Worm (Caenorhabditis elegans): ENCODE results near the gene pph-1.

The pph-1 gene

DNA sequence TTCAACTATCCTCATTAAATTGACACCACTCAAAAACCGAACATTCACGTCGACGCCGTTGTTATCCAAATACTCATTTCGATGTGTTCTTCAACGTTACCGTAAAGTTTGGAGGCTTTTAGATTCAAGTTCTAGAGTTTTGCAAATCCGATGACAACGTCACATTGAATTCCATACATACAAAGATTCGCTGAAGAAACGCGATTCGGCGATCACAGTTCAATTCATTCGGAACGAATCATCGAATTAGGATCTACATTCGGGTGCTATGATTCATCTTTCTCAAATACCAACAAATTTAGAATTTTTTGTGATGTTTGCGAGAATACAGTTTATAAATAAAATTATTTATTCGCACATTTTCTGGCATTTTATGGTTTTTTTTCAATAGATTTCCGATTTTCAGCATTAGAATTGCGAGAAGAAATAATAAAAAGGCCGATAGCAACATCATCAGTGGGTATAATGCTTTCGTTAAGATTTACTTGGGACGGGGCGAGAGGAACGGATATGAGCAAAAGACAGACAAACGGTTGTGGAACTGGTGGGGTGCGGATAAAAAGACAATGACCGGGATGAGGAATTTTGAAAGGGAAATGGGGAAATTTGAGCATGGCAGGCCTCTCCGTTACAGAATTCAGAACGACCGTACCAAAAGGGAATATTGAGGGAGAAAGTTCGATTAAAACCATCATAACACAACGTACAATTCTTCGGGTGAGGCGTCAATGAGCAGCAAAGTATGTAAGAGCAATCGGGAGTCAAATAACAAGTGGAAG is 9.7 kb downstream of the pph-1 start:
- TF ChIP-seq ztf-29 (GFP tag; IDR thresholded peaks at IDR 0.05) (no peak), med-1 (GFP tag; optimal IDR thresholded peaks at IDR 0.05; ENCODE audit: insufficient read depth) (no peak), ztf-23 (GFP tag; IDR thresholded peaks at IDR 0.05) (no peak), ref-1 (GFP tag; conservative IDR thresholded peaks at IDR 0.05) (no peak), cog-1 (tag; optimal IDR thresholded peaks at IDR 0.05) (no peak), flt-1 (GFP tag; IDR thresholded peaks at IDR 0.05) (no peak), tab-1 (GFP tag; IDR thresholded peaks at IDR 0.05) (no peak), T22C8.4 (GFP tag; IDR thresholded peaks at IDR 0.05) (no peak), klf-2 (GFP tag; conservative IDR thresholded peaks at IDR 0.05) (no peak)

DNA sequence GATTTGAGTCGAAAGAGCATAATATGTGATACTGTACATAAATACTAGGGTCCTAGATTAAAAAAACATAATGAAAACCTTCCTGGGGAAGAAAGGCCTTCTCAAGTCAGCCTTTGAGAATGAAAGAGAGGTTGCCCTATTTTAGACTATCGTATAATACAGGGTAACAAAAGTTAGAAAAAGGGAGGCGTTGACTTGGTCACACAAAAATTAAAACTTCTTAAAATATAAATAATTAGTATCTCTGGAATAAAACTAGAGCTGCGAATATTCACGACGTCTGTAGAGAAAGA is 10.2 kb downstream of the pph-1 start:
- TF ChIP-seq flt-1 (GFP tag; IDR thresholded peaks at IDR 0.05) (no peak), ztf-23 (GFP tag; IDR thresholded peaks at IDR 0.05) (no peak), ztf-29 (GFP tag; IDR thresholded peaks at IDR 0.05) (no peak), T22C8.4 (GFP tag; IDR thresholded peaks at IDR 0.05) (no peak), tab-1 (GFP tag; IDR thresholded peaks at IDR 0.05) (no peak), cog-1 (tag; optimal IDR thresholded peaks at IDR 0.05) (no peak), ref-1 (GFP tag; conservative IDR thresholded peaks at IDR 0.05) (no peak), klf-2 (GFP tag; conservative IDR thresholded peaks at IDR 0.05) (no peak), med-1 (GFP tag; optimal IDR thresholded peaks at IDR 0.05; ENCODE audit: insufficient read depth) (no peak)

DNA sequence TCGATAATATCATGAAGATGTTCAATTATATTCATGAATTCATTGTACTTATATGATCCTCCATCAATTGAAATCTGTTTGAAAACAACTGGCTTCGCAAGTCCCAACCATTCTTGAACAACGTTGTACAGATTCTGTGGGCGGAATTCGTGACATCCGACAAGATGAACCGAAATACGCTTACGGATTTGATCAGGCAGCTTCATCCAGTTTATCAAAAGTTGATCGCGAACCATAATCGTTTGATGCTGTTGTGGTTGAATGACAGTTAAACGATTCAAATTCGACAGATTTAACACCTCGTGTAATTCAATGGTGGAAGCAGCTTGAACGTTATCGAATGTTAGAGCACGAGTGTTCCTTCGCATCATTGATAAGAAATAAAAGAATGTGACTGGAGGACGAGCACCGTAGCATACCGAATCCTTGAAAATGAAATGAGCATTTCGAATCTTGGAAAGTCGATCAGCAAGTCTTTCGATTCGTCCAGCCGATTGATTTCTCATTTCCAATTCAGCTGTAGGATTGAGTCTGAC is 11.4 kb downstream of the pph-1 start:
- TF ChIP-seq med-1 (GFP tag; optimal IDR thresholded peaks at IDR 0.05; ENCODE audit: insufficient read depth) (no peak), ztf-23 (GFP tag; IDR thresholded peaks at IDR 0.05) (no peak), klf-2 (GFP tag; conservative IDR thresholded peaks at IDR 0.05) (no peak), tab-1 (GFP tag; IDR thresholded peaks at IDR 0.05) (no peak)

DNA sequence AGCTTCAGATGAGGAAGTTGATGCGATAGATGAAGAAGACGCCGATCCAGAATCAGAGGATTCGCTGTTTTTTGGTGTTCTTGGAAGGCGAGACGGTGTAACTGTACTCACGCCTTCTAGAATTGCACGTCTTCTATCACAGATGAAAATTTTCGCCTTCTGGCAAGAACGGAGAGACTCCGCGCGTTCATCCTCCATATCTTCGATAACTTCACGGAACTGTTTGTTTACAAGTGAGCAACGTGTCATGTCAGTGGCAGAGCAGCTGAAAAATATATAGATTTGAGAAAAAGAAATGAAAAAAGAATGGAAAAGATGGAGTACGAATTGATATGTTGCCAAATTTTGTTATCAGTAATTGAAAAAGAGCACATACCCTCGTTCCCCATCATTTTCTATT is 12.3 kb downstream of the pph-1 start:
- TF ChIP-seq ztf-23 (GFP tag; IDR thresholded peaks at IDR 0.05) (no peak), ztf-29 (GFP tag; IDR thresholded peaks at IDR 0.05) (no peak), klf-2 (GFP tag; conservative IDR thresholded peaks at IDR 0.05) (no peak), T22C8.4 (GFP tag; IDR thresholded peaks at IDR 0.05) (no peak), cog-1 (tag; optimal IDR thresholded peaks at IDR 0.05) (no peak), ref-1 (GFP tag; conservative IDR thresholded peaks at IDR 0.05) (no peak), flt-1 (GFP tag; IDR thresholded peaks at IDR 0.05) (no peak)

DNA sequence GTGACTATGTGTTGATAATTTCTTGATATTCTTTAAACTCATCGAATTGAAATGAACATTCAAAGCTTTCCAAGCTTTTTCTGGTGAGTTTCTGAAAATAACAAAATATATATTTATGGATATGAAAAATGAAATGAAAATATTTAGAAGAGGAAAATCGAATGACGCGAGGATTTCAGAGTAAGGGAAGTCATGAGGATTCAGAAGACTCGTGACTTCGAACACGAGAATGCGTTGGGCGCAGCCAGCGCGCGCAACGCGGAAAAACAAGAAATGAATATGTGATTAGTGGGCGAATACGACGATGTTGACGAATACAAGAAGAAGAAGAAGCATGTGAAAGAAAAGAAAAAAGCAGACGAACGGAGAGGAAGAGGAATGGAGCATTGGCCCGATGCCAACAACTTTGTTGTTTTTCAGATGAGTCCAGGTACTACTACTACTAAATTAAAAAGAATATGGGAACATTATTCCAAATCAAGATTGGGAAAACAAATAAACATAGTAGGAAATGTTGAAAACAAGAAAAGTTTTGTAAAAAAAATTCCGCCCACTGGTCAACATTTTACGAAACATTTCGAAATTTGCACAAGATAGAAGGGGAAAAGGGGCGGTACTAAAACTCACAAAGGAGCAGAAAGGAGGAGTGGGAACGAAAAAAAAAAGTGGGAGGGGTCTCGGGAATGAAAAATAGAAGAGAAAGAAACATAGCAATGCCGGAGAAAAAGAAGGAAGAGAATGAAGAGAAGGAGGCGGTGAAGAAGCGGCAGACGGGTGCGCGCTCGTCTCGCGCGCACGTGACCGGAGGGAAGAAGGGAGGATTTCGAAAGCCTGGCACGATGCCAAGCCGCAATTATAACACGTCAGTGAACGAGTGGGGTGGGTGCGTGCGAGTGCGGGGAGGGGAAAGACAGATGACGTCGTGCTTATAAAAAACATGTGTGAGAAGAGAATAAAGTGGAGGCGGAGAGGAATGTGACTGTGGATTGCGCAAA is 13.1 kb downstream of the pph-1 start:
- TF ChIP-seq ztf-29 (GFP tag; IDR thresholded peaks at IDR 0.05) (peak; percentile 30; the same call in 1 of the 2 replicates), cog-1 (tag; optimal IDR thresholded peaks at IDR 0.05) (peak; percentile 68), ztf-23 (GFP tag; IDR thresholded peaks at IDR 0.05) (peak; percentile 80), T22C8.4 (GFP tag; IDR thresholded peaks at IDR 0.05) (no peak), tab-1 (GFP tag; IDR thresholded peaks at IDR 0.05) (0 out of 2 replicates have a peak, but pooled peaks have one; percentile 48), klf-2 (GFP tag; conservative IDR thresholded peaks at IDR 0.05) (peak; percentile 48; the same call in 1 of the 2 replicates), ref-1 (GFP tag; conservative IDR thresholded peaks at IDR 0.05) (no peak; the same call in 1 of the 2 replicates), flt-1 (GFP tag; IDR thresholded peaks at IDR 0.05) (peak; percentile 83; the same call in 1 of the 2 replicates), med-1 (GFP tag; optimal IDR thresholded peaks at IDR 0.05; ENCODE audit: insufficient read depth) (no peak)

DNA sequence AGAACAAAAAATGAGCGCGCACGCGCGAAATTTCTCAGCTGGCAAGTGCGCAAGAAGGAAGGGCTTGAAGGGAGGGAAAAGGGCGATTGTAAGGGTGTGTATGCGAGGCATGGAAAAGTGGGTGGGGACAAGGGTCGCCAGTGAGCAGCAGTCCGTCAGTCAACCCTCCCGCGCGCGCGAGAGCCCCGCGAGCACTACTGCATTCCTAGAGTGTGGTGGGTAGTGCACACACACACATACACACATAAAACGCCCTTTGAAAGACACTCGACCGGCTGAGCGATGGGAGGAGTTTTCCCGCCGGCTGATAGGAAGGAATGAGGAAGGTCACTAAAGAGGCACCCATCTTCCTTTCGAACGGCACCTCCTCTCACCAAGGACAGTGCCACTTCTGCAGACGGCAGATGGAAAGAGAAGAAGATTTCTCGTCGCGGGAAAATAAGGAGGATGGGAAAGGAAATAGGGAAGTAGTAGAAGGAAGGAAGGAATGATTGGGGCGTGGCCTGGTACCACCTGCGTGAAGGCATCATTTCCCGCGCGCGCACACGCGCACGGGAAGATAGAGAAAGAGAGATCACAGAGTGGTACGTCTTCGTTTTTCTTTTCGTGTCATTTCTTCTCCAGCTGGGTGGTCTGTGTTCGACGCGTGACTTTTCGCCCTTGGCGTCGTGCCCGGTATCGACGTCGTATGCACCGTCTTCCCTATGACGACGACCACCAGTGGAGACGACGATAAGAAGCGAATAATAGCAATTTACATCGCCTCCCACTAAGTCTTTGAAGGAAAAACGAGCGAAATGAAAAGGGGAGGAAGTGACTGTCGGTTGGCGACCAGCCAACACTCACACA is 14.7 kb downstream of the pph-1 start:
- TF ChIP-seq med-1 (GFP tag; optimal IDR thresholded peaks at IDR 0.05; ENCODE audit: insufficient read depth) (no peak), ztf-29 (GFP tag; IDR thresholded peaks at IDR 0.05) (peak; percentile 67), flt-1 (GFP tag; IDR thresholded peaks at IDR 0.05) (peak; percentile 75), tab-1 (GFP tag; IDR thresholded peaks at IDR 0.05) (peak; percentile 33; the same call in 1 of the 2 replicates), klf-2 (GFP tag; conservative IDR thresholded peaks at IDR 0.05) (0 out of 2 replicates have a peak, but pooled peaks have one; percentile 20), T22C8.4 (GFP tag; IDR thresholded peaks at IDR 0.05) (no peak), ref-1 (GFP tag; conservative IDR thresholded peaks at IDR 0.05) (no peak), cog-1 (tag; optimal IDR thresholded peaks at IDR 0.05) (peak; percentile 58)

DNA sequence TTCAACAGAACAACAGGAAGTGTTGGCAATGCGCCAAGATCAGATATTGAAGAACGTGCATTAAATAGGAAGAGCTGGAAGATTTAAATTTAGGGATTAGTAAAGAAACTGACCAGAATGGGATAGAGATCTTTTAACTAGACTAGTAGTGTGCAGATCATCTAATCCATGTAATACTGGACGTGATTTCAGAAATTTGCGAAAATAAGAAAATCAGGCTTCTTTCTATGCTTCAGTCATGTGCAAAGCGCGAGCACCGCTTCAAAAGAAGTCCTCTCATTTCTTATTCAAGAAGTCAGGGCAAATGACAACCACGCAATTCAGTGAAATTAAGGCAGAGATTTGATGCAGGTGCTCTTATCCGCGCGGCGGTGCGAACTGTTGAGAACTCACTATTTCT is 15.7 kb downstream of the pph-1 start:
- TF ChIP-seq med-1 (GFP tag; optimal IDR thresholded peaks at IDR 0.05; ENCODE audit: insufficient read depth) (no peak), ztf-29 (GFP tag; IDR thresholded peaks at IDR 0.05) (no peak), tab-1 (GFP tag; IDR thresholded peaks at IDR 0.05) (no peak), klf-2 (GFP tag; conservative IDR thresholded peaks at IDR 0.05) (no peak), cog-1 (tag; optimal IDR thresholded peaks at IDR 0.05) (no peak), ref-1 (GFP tag; conservative IDR thresholded peaks at IDR 0.05) (no peak), T22C8.4 (GFP tag; IDR thresholded peaks at IDR 0.05) (no peak), flt-1 (GFP tag; IDR thresholded peaks at IDR 0.05) (no peak), ztf-23 (GFP tag; IDR thresholded peaks at IDR 0.05) (no peak)

Measured in whole organism, midembryonic.